Worm (Caenorhabditis elegans) whole organism, late embryonic: ENCODE results near the gene srx-54.

Experiments
- ets-4 ChIP-seq: sonication (generic microtip); optimal IDR thresholded peaks from 2 replicates; lab custom pipeline; 2016; ENCODE audit warnings: missing genetic modification characterization, missing compliant biosample characterization
- fax-1 ChIP-seq: sonication (generic microtip); optimal IDR thresholded peaks from 2 replicates; lab custom pipeline; 2016; ENCODE audit warnings: missing genotype, missing genetic modification characterization, missing compliant biosample characterization
- hlh-13 ChIP-seq: fragments of 200-800 bp; sonication (Bioruptor generic); optimal IDR thresholded peaks from 2 replicates; lab custom pipeline; 2018; ENCODE audit warnings: mild to moderate bottlenecking, missing genetic modification characterization, missing compliant biosample characterization
- nhr-11 ChIP-seq: fragments of 150-350 bp; optimal IDR thresholded peaks from 2 replicates; lab custom pipeline; 2014; ENCODE audit warnings: missing biosample characterization, missing genetic modification characterization

ce11 chrV:17005189-17005588 is 30.2 kb downstream of the srx-54 start, which contains the start of gene srh-131:
- TF ChIP-seq nhr-11 (tag; lab: Kevin White, UChicago) = no peak
- no peak for TF ChIP-seq ets-4
- no peak for TF ChIP-seq fax-1 (tag; lab: Kevin White, UChicago)
- no peak for TF ChIP-seq hlh-13 (GFP tag; lab: Kevin White, UChicago)
